Fruit fly (Drosophila melanogaster) whole organism, embryonic: ENCODE data around the gene bbg.
A peak's percentile ranks its signal among the peaks of the same experiment; 100 is the strongest.

ENCODE experiments used
- Awh ChIP-seq: fragments of 200-800 bp; sonication (Bioruptor generic); IDR thresholded peaks from 2 replicates; pipeline ENCODE4, ENCODE4 v1.3.6; 2022; ENCODE audit warnings: missing biosample characterization, missing genetic modification characterization
- B-H1 ChIP-seq: fragments of 200-800 bp; sonication (Bioruptor generic); IDR thresholded peaks from 3 replicates; pipeline ENCODE4 v1.3.6; 2022; ENCODE audit warnings: missing biosample characterization, missing genetic modification characterization
- B-H2 ChIP-seq: fragments of 200-800 bp; sonication (Bioruptor generic); optimal IDR thresholded peaks from 2 replicates; lab custom pipeline; 2018; ENCODE audit warnings: missing biosample characterization, mild to moderate bottlenecking, missing genetic modification characterization
- CG11093 ChIP-seq: fragments of 200-800 bp; sonication (Bioruptor generic); IDR thresholded peaks from 3 replicates; pipeline ENCODE4 v1.3.6; 2022; ENCODE audit warnings: missing biosample characterization, missing genetic modification characterization
- CG12659 ChIP-seq: fragments of 200-800 bp; sonication (Bioruptor generic); optimal IDR thresholded peaks from 3 replicates; lab custom pipeline; 2017; ENCODE audit warnings: mild to moderate bottlenecking, missing biosample characterization, missing genetic modification reagents, missing genetic modification characterization
- CG12769 ChIP-seq: fragments of 200-800 bp; sonication (Bioruptor generic); optimal IDR thresholded peaks from 2 replicates; lab custom pipeline; 2019; ENCODE audit warnings: missing biosample characterization, mild to moderate bottlenecking, missing genetic modification characterization, moderate library complexity
- CG17328 ChIP-seq: fragments of 200-800 bp; sonication (Bioruptor generic); IDR thresholded peaks from 2 replicates; pipeline ENCODE4 v1.3.6; 2022; ENCODE audit warnings: missing biosample characterization, missing genetic modification characterization
- CG17612 ChIP-seq: fragments of 200-800 bp; sonication (Bioruptor generic); IDR thresholded peaks from 2 replicates; pipeline ENCODE4 v1.3.6; 2022; ENCODE audit warnings: missing biosample characterization, missing genetic modification characterization
- CG30431 ChIP-seq: fragments of 200-800 bp; sonication (Bioruptor generic); optimal IDR thresholded peaks from 2 replicates; lab custom pipeline; 2017; ENCODE audit warnings: missing biosample characterization, missing genetic modification characterization
- CG3163 ChIP-seq: fragments of 200-800 bp; sonication (Bioruptor generic); optimal IDR thresholded peaks from 3 replicates; lab custom pipeline; 2016; ENCODE audit warnings: missing biosample characterization, missing genetic modification characterization
- CG3407 ChIP-seq: fragments of 200-800 bp; sonication (Bioruptor generic); optimal IDR thresholded peaks from 2 replicates; lab custom pipeline; 2018; ENCODE audit warnings: missing biosample characterization, mild to moderate bottlenecking, missing genetic modification characterization
- CG3838 ChIP-seq: fragments of 200-800 bp; sonication (Bioruptor generic); optimal IDR thresholded peaks from 3 replicates; lab custom pipeline; 2016; ENCODE audit warnings: missing biosample characterization, missing genetic modification characterization
- CG4424 ChIP-seq: fragments of 200-800 bp; sonication (Bioruptor generic); optimal IDR thresholded peaks from 3 replicates; lab custom pipeline; 2016; ENCODE audit warnings: missing biosample characterization, missing genetic modification characterization
- CG4820 ChIP-seq: fragments of 200-800 bp; sonication (Bioruptor generic); optimal IDR thresholded peaks from 3 replicates; lab custom pipeline; 2016; ENCODE audit warnings: missing biosample characterization, missing genetic modification characterization
- CG7357 ChIP-seq: fragments of 200-800 bp; sonication (Bioruptor generic); IDR thresholded peaks from 3 replicates; pipeline ENCODE4 v1.3.6; 2022; ENCODE audit warnings: missing biosample characterization, missing genetic modification characterization
- CG9932 ChIP-seq: fragments of 200-800 bp; sonication (Bioruptor generic); IDR thresholded peaks from 2 replicates; pipeline ENCODE4 v1.3.6; 2022; ENCODE audit warnings: missing biosample characterization, missing genetic modification characterization
- CHES-1-like ChIP-seq: fragments of 200-800 bp; sonication (Bioruptor generic); optimal IDR thresholded peaks from 2 replicates; lab custom pipeline; 2016; ENCODE audit warnings: missing biosample characterization, missing genetic modification characterization
- CoRest ChIP-seq: fragments of 200-800 bp; sonication (Bioruptor generic); optimal IDR thresholded peaks from 3 replicates; lab custom pipeline; 2018; ENCODE audit warnings: missing biosample characterization, mild to moderate bottlenecking, missing genetic modification characterization, moderate library complexity
- Ets65A ChIP-seq: fragments of 200-800 bp; sonication (Bioruptor generic); peaks from one replicate; lab custom pipeline; 2016; ENCODE audit warnings: missing biosample characterization, missing genetic modification characterization
- H2.0 ChIP-seq: fragments of 200-800 bp; sonication (Bioruptor generic); IDR thresholded peaks from 2 replicates; pipeline ENCODE4 v1.3.6; 2022; ENCODE audit warnings: missing biosample characterization, missing genetic modification characterization
- Hr78 ChIP-seq, 2 experiments: fragments of 200-800 bp in 1 of 2; fragments of >200 bp in 1 of 2; sonication (Bioruptor generic) in 1 of 2; optimal IDR thresholded peaks; 2 replicates each; lab custom pipeline; 2017 to 2019; ENCODE audit warnings: missing biosample characterization in 2 of 2, missing genetic modification characterization in 2 of 2, mild to moderate bottlenecking in 1 of 2, moderate library complexity in 1 of 2
- MTF-1 ChIP-seq: fragments of 200-800 bp; sonication (Bioruptor generic); optimal IDR thresholded peaks from 2 replicates; lab custom pipeline; 2018; ENCODE audit warnings: missing biosample characterization, mild to moderate bottlenecking, missing genetic modification characterization, borderline replicate concordance
- Meics ChIP-seq: fragments of 200-800 bp; sonication (Bioruptor generic); optimal IDR thresholded peaks from 2 replicates; lab custom pipeline; 2017; ENCODE audit warnings: missing biosample characterization, mild to moderate bottlenecking, missing genetic modification characterization
- NFAT ChIP-seq: fragments of 200-800 bp; sonication (Bioruptor generic); IDR thresholded peaks from 2 replicates; pipeline ENCODE4 v1.3.6; 2022; ENCODE audit warnings: missing biosample characterization, missing genetic modification characterization
- Sox102F ChIP-seq: fragments of 200-800 bp; sonication (Bioruptor generic); optimal IDR thresholded peaks from 2 replicates; lab custom pipeline; 2018; ENCODE audit warnings: missing biosample characterization, mild to moderate bottlenecking, missing genetic modification characterization, moderate library complexity
- chif ChIP-seq, 2 experiments: fragments of 200-800 bp; sonication (Bioruptor generic); optimal IDR thresholded peaks; 3 replicates each; lab custom pipeline; 2016; ENCODE audit warnings: missing biosample characterization in 2 of 2, missing genetic modification characterization in 2 of 2
- chm ChIP-seq: fragments of 200-800 bp; sonication (Bioruptor generic); IDR thresholded peaks from 2 replicates; pipeline ENCODE4 v1.3.6; 2022; ENCODE audit warnings: missing biosample characterization, missing genetic modification characterization
- cwo ChIP-seq: fragments of 200-800 bp; sonication (Bioruptor generic); optimal IDR thresholded peaks from 3 replicates; lab custom pipeline; 2017; ENCODE audit warnings: missing biosample characterization, missing genetic modification characterization, mild to moderate bottlenecking, moderate library complexity, missing genetic modification reagents
- dm ChIP-seq: fragments of 200-800 bp; sonication (Bioruptor generic); optimal IDR thresholded peaks from 3 replicates; lab custom pipeline; 2016; ENCODE audit warnings: missing biosample characterization, missing genetic modification characterization
- dmrt11E ChIP-seq: fragments of 200-800 bp; sonication (Bioruptor generic); optimal IDR thresholded peaks from 3 replicates; lab custom pipeline; 2018; ENCODE audit warnings: missing biosample characterization, mild to moderate bottlenecking, missing genetic modification characterization, moderate library complexity
- dpn ChIP-seq, 2 experiments: fragments of 200-800 bp; sonication (Bioruptor generic); optimal IDR thresholded peaks; 3 replicates each; lab custom pipeline; 2016; ENCODE audit warnings: missing biosample characterization in 2 of 2, missing genetic modification characterization in 2 of 2
- hkb ChIP-seq, 2 experiments: fragments of 200-800 bp in 1 of 2; fragments of >200 bp in 1 of 2; sonication (Bioruptor generic) in 1 of 2; IDR thresholded peaks in 1 of 2; optimal IDR thresholded peaks in 1 of 2; 2 replicates each; pipeline versions ENCODE4 v1.3.6 to Lab custom; 2017 to 2022; ENCODE audit warnings: missing biosample characterization in 1 of 2, missing genetic modification characterization in 1 of 2
- ind ChIP-seq: fragments of 200-800 bp; sonication (Bioruptor generic); optimal IDR thresholded peaks from 3 replicates; lab custom pipeline; 2016; ENCODE audit warnings: missing biosample characterization, missing genetic modification characterization
- jing ChIP-seq: fragments of 200-800 bp; sonication (Bioruptor generic); optimal IDR thresholded peaks from 2 replicates; lab custom pipeline; 2018; ENCODE audit warnings: missing biosample characterization, mild to moderate bottlenecking, missing genetic modification characterization
- klu ChIP-seq: fragments of 200-800 bp; sonication (Bioruptor generic); IDR thresholded peaks from 2 replicates; pipeline ENCODE4 v1.3.6; 2022; ENCODE audit warnings: missing biosample characterization, missing genetic modification characterization
- mam ChIP-seq: fragments of 200-800 bp; sonication (Bioruptor generic); optimal IDR thresholded peaks from 3 replicates; lab custom pipeline; 2016; ENCODE audit warnings: missing biosample characterization, missing genetic modification characterization
- mld ChIP-seq: fragments of 200-800 bp; sonication (Bioruptor generic); IDR thresholded peaks from 3 replicates; pipeline ENCODE4 v1.3.6; 2022; ENCODE audit warnings: missing biosample characterization, missing genetic modification characterization; ENCODE audit not compliant: partially characterized antibody
- onecut ChIP-seq: fragments of 200-800 bp; sonication (Bioruptor generic); IDR thresholded peaks from 2 replicates; pipeline ENCODE4 v1.3.6; 2022; ENCODE audit warnings: missing biosample characterization, missing genetic modification characterization
- pan ChIP-seq, 4 experiments: fragments of >200 bp in 3 of 4; fragments of 200-800 bp in 1 of 4; sonication (Bioruptor generic) in 1 of 4; optimal IDR thresholded peaks in 3 of 4; IDR thresholded peaks in 1 of 4; 2 replicates each; pipeline versions ENCODE4 v1.3.6 to Lab custom; 2017 to 2022; ENCODE audit warnings: missing biosample characterization in 2 of 4, missing genetic modification characterization in 2 of 4, mixed read lengths in 1 of 4
- ro ChIP-seq: fragments of 200-800 bp; sonication (Bioruptor generic); IDR thresholded peaks from 2 replicates; pipeline ENCODE4 v1.3.6; 2022; ENCODE audit warnings: missing biosample characterization, missing genetic modification characterization
- run ChIP-seq: fragments of 200-800 bp; sonication (Bioruptor generic); optimal IDR thresholded peaks from 3 replicates; lab custom pipeline; 2018; ENCODE audit warnings: missing biosample characterization, mild to moderate bottlenecking, missing genetic modification characterization
- schlank ChIP-seq: fragments of 200-800 bp; sonication (Bioruptor generic); optimal IDR thresholded peaks from 2 replicates; lab custom pipeline; 2018; ENCODE audit warnings: missing biosample characterization, mild to moderate bottlenecking, missing genetic modification characterization
- seq ChIP-seq: fragments of 200-800 bp; sonication (Bioruptor generic); IDR thresholded peaks from 2 replicates; pipeline ENCODE4 v1.3.6; 2022; ENCODE audit warnings: missing biosample characterization, missing genetic modification characterization
- sna ChIP-seq: fragments of 200-800 bp; sonication (Bioruptor generic); IDR thresholded peaks from 2 replicates; pipeline ENCODE4 v1.3.6; 2022; ENCODE audit warnings: missing biosample characterization, missing genetic modification characterization; ENCODE audit not compliant: partially characterized antibody
- so ChIP-seq: fragments of 200-800 bp; sonication (Bioruptor generic); IDR thresholded peaks from 3 replicates; pipeline ENCODE4 v1.3.6; 2022; ENCODE audit warnings: missing biosample characterization, missing genetic modification characterization
- sqz ChIP-seq: fragments of 200-800 bp; sonication (Bioruptor generic); optimal IDR thresholded peaks from 3 replicates; lab custom pipeline; 2018; ENCODE audit warnings: missing biosample characterization, mild to moderate bottlenecking, missing genetic modification characterization
- ttk ChIP-seq: fragments of 200-800 bp; sonication (Bioruptor generic); IDR thresholded peaks from 2 replicates; pipeline ENCODE4 v2.1.2; 2022; ENCODE audit warnings: missing biosample characterization, missing genetic modification characterization
- usp ChIP-seq: fragments of >200 bp; optimal IDR thresholded peaks from 2 replicates; lab custom pipeline; 2017; ENCODE audit warnings: missing biosample characterization, missing genetic modification characterization
- zf30C ChIP-seq: fragments of 200-800 bp; sonication (Bioruptor generic); optimal IDR thresholded peaks from 3 replicates; lab custom pipeline; 2018; ENCODE audit warnings: missing biosample characterization, mild to moderate bottlenecking, missing genetic modification characterization

The bbg gene

dm6 chr3L:14410146-14410676 lies 125.9 kb downstream of the bbg start, which contains the start of gene CG3919 (continued):
- peak; percentile 67 for TF ChIP-seq CG17328 (GFP tag; lab: Robert Waterston, UW)
- TF ChIP-seq CG3407 (GFP tag; lab: Kevin White, UChicago), result peak; percentile 15
- TF ChIP-seq CoRest (tag; lab: Kevin White, UChicago), result peak; percentile 82
- TF ChIP-seq CG9932, result peak; percentile 79
- no peak for TF ChIP-seq zf30C (GFP tag; lab: Kevin White, UChicago)
- peak; percentile 40; the same call in 1 of the 3 replicates for TF ChIP-seq CG11093 (GFP tag; lab: Robert Waterston, UW)
- no peak for TF ChIP-seq jing (GFP tag; lab: Kevin White, UChicago)
- TF ChIP-seq usp, result no peak
- no peak for TF ChIP-seq sqz (GFP tag; lab: Kevin White, UChicago)
- peak; percentile 47 to 56 for TF ChIP-seq dpn (GFP tag; optimal IDR thresholded peaks at IDR 0.05; lab: Kevin White, UChicago)
- TF ChIP-seq seq (GFP tag; lab: Robert Waterston, UW), result peak; percentile 46; the same call in 1 of the 2 replicates
- peak; percentile 60 for TF ChIP-seq CG12769 (tag; lab: Kevin White, UChicago)
- peak; percentile 74 for TF ChIP-seq dmrt11E
- no peak for TF ChIP-seq so (GFP tag; lab: Robert Waterston, UW)
- peak; percentile 40 for TF ChIP-seq CG12659 (GFP tag; lab: Kevin White, UChicago)
- peak; percentile 49 for TF ChIP-seq CG4820 (GFP tag; lab: Kevin White, UChicago)
- peak; percentile 43 for TF ChIP-seq MTF-1 (GFP tag; lab: Kevin White, UChicago)
- TF ChIP-seq Hr78 (GFP tag; optimal IDR thresholded peaks at IDR 0.05; lab: Kevin White, UChicago), result no peak
- TF ChIP-seq klu (GFP tag; lab: Robert Waterston, UW), result peak; percentile 45; the same call in 1 of the 2 replicates
- no peak for TF ChIP-seq cwo (GFP tag; lab: Kevin White, UChicago)
- peak; percentile 21 for TF ChIP-seq schlank (tag; lab: Kevin White, UChicago)
- peak; percentile 61 for TF ChIP-seq dm
- TF ChIP-seq Awh (GFP tag; lab: Robert Waterston, UW), result peak; percentile 60; the same call in 1 of the 2 replicates
- peak; percentile 52 for TF ChIP-seq ind
- peak; percentile 70 for TF ChIP-seq CHES-1-like (GFP tag; lab: Kevin White, UChicago)
- TF ChIP-seq chif (GFP tag; optimal IDR thresholded peaks at IDR 0.05; lab: Kevin White, UChicago), result peak in 1 of 2 experiments; percentile 34
- TF ChIP-seq ttk, result no peak; the same call in none of the 2 replicates
- peak; percentile 4 for TF ChIP-seq CG4424 (GFP tag; lab: Kevin White, UChicago)
- TF ChIP-seq pan (optimal IDR thresholded peaks at IDR 0.05; lab: Kevin White, UChicago), result no peak
- peak in 1 of 2 experiments; percentile 38 for TF ChIP-seq pan (GFP tag; optimal IDR thresholded peaks at IDR 0.05 in 1 of 2, IDR thresholded peaks at IDR 0.05 in 1 of 2)
- TF ChIP-seq hkb (optimal IDR thresholded peaks at IDR 0.05; lab: Kevin White, UChicago), result no peak
- no peak for TF ChIP-seq hkb (GFP tag; IDR thresholded peaks at IDR 0.05; lab: Robert Waterston, UW)
- peak; percentile 75; the same call in 1 of the 2 replicates for TF ChIP-seq chm (GFP tag; lab: Robert Waterston, UW)
- TF ChIP-seq mam (GFP tag; lab: Kevin White, UChicago), result peak; percentile 71
- TF ChIP-seq CG17612, result 0 out of 2 replicates have a peak, but pooled peaks have one; percentile 4
- no peak; the same call in 1 of the 2 replicates for TF ChIP-seq ro (GFP tag; lab: Robert Waterston, UW)
- TF ChIP-seq B-H1, result no peak
- TF ChIP-seq mld, result no peak
- TF ChIP-seq run (tag; lab: Kevin White, UChicago), result no peak
- peak; percentile 63 for TF ChIP-seq CG30431 (GFP tag; lab: Kevin White, UChicago)
- TF ChIP-seq NFAT (GFP tag; lab: Robert Waterston, UW), result peak; percentile 78
- TF ChIP-seq sna, result no peak
- peak; percentile 47; the same call in 1 of the 3 replicates for TF ChIP-seq CG7357 (GFP tag; lab: Robert Waterston, UW)
- peak; percentile 57 for TF ChIP-seq Meics (GFP tag; lab: Kevin White, UChicago)
- peak; percentile 43 for TF ChIP-seq onecut (GFP tag; lab: Robert Waterston, UW)
- TF ChIP-seq H2.0, result peak; percentile 46; the same call in 1 of the 2 replicates
- peak; percentile 70 for TF ChIP-seq Sox102F (GFP tag; lab: Kevin White, UChicago)
- TF ChIP-seq CG3163 (GFP tag; lab: Kevin White, UChicago), result peak; percentile 21
- peak; percentile 62 for TF ChIP-seq B-H2 (GFP tag; lab: Kevin White, UChicago)
- TF ChIP-seq Ets65A (GFP tag; lab: Kevin White, UChicago), result peak; percentile 97
- TF ChIP-seq CG3838 (GFP tag; lab: Kevin White, UChicago), result no peak
